Worm (Caenorhabditis elegans): ENCODE results near the gene F41E6.5.
A peak's percentile ranks its signal among the peaks of the same experiment; 100 is the strongest.

- TF ChIP-seq flt-1 (GFP tag; IDR thresholded peaks at IDR 0.05) = peak; percentile 43; the same call in 1 of the 2 replicates
- TF ChIP-seq cog-1 (tag; optimal IDR thresholded peaks at IDR 0.05) = no peak
- TF ChIP-seq ztf-23 (GFP tag; IDR thresholded peaks at IDR 0.05) = no peak
- no peak for TF ChIP-seq ztf-29 (GFP tag; IDR thresholded peaks at IDR 0.05)
- no peak for TF ChIP-seq T22C8.4 (GFP tag; IDR thresholded peaks at IDR 0.05)
- TF ChIP-seq klf-2 (GFP tag; conservative IDR thresholded peaks at IDR 0.05) = no peak
- TF ChIP-seq med-1 (GFP tag; optimal IDR thresholded peaks at IDR 0.05; ENCODE audit: insufficient read depth) = no peak
Observed at ce11 chrV:8594105-8594964, 8.9 kb upstream of the F41E6.5 start, which contains the start of gene tag-196.

All from whole organism, midembryonic.